Fruit fly (Drosophila melanogaster): ENCODE data around the gene CG31697.

Gene CG31697

dm6 chr2L:19489997-19490461, 45.2 kb upstream of the CG31697 start, which contains the start of the genes CG10194 and CG18094 (continued):
- TF ChIP-seq unc-4 (GFP tag; IDR thresholded peaks at IDR 0.05; ENCODE audit: partially characterized antibody) (peak; percentile 70), E2f2 (GFP tag; IDR thresholded peaks at IDR 0.05) (peak; percentile 28; the same call in 1 of the 2 replicates), E2f1 (GFP tag; IDR thresholded peaks at IDR 0.05) (0 out of 2 replicates have a peak, but pooled peaks have one; percentile 24), CG10979 (tag; optimal IDR thresholded peaks at IDR 0.05) (peak; percentile 32), hbn (GFP tag; IDR thresholded peaks at IDR 0.05; ENCODE audit: partially characterized antibody) (peak; percentile 52; the same call in 1 of the 2 replicates), fu2 (GFP tag; optimal IDR thresholded peaks at IDR 0.05) (no peak), Sin3A (optimal IDR thresholded peaks at IDR 0.05) (no peak), MESR4 (GFP tag; optimal IDR thresholded peaks at IDR 0.05) (peak; percentile 35), CG14014 (GFP tag; IDR thresholded peaks at IDR 0.05) (0 out of 2 replicates have a peak, but pooled peaks have one; percentile 6), Fer3 (tag; optimal IDR thresholded peaks at IDR 0.05) (peak; percentile 47), NK7.1 (GFP tag; optimal IDR thresholded peaks at IDR 0.05) (no peak), CG34422 (GFP tag; IDR thresholded peaks at IDR 0.05) (peak; percentile 40; the same call in 1 of the 3 replicates), CG2199 (GFP tag; IDR thresholded peaks at IDR 0.05) (no peak), CG31441 (GFP tag; IDR thresholded peaks at IDR 0.05) (no peak), Oli (tag; optimal IDR thresholded peaks at IDR 0.05) (no peak), CG17612 (GFP tag; IDR thresholded peaks at IDR 0.05) (no peak), Six4 (GFP tag; optimal IDR thresholded peaks at IDR 0.05) (peak; percentile 10), CG4730 (GFP tag; IDR thresholded peaks at IDR 0.05) (no peak), tin (GFP tag; optimal IDR thresholded peaks at IDR 0.05) (peak; percentile 14), dysf (GFP tag; IDR thresholded peaks at IDR 0.05) (no peak)

DNA sequence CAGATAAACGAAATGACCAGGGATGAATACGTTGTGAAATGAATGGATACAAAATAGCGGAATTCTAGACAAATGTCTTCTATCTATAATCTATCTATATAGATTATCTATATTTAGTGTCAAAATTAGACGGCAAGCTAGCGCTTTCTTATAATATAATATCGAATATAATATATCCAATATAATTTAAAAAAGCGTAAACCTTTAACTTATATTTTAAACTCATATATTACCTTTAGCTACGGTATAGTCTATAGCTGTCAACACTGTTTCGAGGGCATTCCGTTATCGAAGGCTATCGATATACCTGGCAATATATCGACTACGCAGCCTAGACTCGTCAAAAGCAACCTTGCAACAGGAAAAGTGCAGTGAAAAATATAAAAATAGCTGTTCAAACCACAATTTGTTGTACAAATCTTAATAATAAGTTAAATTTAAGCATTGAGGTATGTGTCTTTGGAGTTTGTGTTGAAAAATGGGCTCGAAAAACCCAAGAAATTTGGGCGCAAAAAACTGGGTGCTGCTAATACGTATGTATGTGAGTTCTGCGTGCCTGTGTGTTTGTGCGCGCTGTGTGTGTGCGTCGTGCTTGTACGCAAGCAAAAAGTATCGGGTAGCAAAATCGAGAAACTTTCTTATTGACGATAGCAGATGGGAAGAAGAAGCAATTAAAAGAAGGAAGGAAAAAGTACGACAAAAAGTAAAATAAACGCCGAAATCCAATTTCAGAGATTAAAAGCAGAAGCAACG, 42.1 kb upstream of the CG31697 start, which contains the start of the genes swm and Ctu2:
Gene swm (plus strand): TSS at position 318 of the 753 bp plus-strand sequence.
Gene Ctu2 (minus strand): TSS at position 320 of the 753 bp plus-strand sequence.
- TF ChIP-seq Taf1 (GFP tag; IDR thresholded peaks at IDR 0.05) = no peak; the same call in 1 of the 2 replicates
- no peak for TF ChIP-seq Adf1 (GFP tag; IDR thresholded peaks at IDR 0.05)
- peak; percentile 68 for TF ChIP-seq Hr3 (GFP tag; optimal IDR thresholded peaks at IDR 0.05)
- no peak for TF ChIP-seq lab (GFP tag; optimal IDR thresholded peaks at IDR 0.05)
- peak; percentile 84 for TF ChIP-seq CG10543 (GFP tag; optimal IDR thresholded peaks at IDR 0.05)
- peak; percentile 51 for TF ChIP-seq CG10147 (GFP tag; optimal IDR thresholded peaks at IDR 0.05)
- TF ChIP-seq HmgZ (tag; optimal IDR thresholded peaks at IDR 0.05) = peak; percentile 22
- no peak for TF ChIP-seq Camta (GFP tag; optimal IDR thresholded peaks at IDR 0.05)
- TF ChIP-seq Drgx (GFP tag; IDR thresholded peaks at IDR 0.05) = no peak
- no peak for TF ChIP-seq jigr1 (GFP tag; IDR thresholded peaks at IDR 0.05)
- TF ChIP-seq D19A (tag; optimal IDR thresholded peaks at IDR 0.05) = no peak
- no peak for TF ChIP-seq pros (GFP tag; optimal IDR thresholded peaks at IDR 0.05)
- peak; percentile 68 for TF ChIP-seq Xbp1 (GFP tag; optimal IDR thresholded peaks at IDR 0.05)
- peak; percentile 66 for TF ChIP-seq CG4328 (GFP tag; optimal IDR thresholded peaks at IDR 0.05)
- TF ChIP-seq CG33213 (GFP tag; optimal IDR thresholded peaks at IDR 0.05) = no peak
- peak; percentile 58 for TF ChIP-seq CG33557 (GFP tag; optimal IDR thresholded peaks at IDR 0.05)
- TF ChIP-seq Ets97D (GFP tag; optimal IDR thresholded peaks at IDR 0.05) = no peak
- no peak for TF ChIP-seq ttk (GFP tag; IDR thresholded peaks at IDR 0.05)
- TF ChIP-seq mirr (GFP tag; optimal IDR thresholded peaks at IDR 0.05) = no peak
- TF ChIP-seq prd (optimal IDR thresholded peaks at IDR 0.05) = no peak
- peak; percentile 63; the same call in 2 of the 3 replicates for TF ChIP-seq prd (GFP tag; IDR thresholded peaks at IDR 0.05)
- TF ChIP-seq CG15601 (tag; optimal IDR thresholded peaks at IDR 0.05) = peak; percentile 64
- no peak for TF ChIP-seq CkIIα-i1 (GFP tag; IDR thresholded peaks at IDR 0.05)
- peak; percentile 36; the same call in 1 of the 3 replicates for TF ChIP-seq CG7963 (GFP tag; IDR thresholded peaks at IDR 0.05; ENCODE audit: partially characterized antibody)
- no peak for TF ChIP-seq CG2678 (tag; optimal IDR thresholded peaks at IDR 0.05)
- TF ChIP-seq Xrp1 (GFP tag; IDR thresholded peaks at IDR 0.05) = peak; percentile 72
- no peak for TF ChIP-seq TFAM (GFP tag; optimal IDR thresholded peaks at IDR 0.05)
- TF ChIP-seq CG14014 (GFP tag; IDR thresholded peaks at IDR 0.05) = peak; percentile 65
- TF ChIP-seq Bteb2 (GFP tag; optimal IDR thresholded peaks at IDR 0.05) = no peak
- TF ChIP-seq CG9437 (GFP tag; optimal IDR thresholded peaks at IDR 0.05) = peak; percentile 79
- peak; percentile 47 for TF ChIP-seq CG2120 (GFP tag; optimal IDR thresholded peaks at IDR 0.05)

Data from whole organism, embryonic.